1 fruit fly cellular context compared by ENCODE assay signal in genomic region chrX:15887247-15887616, dm6.
TF ChIP-seq lines count a peak whose summit lies in the region.

Gene tay (minus strand): TSS chrX:15887311.

TF ChIP-seq in whole organism, embryonic, 481 proteins besides CTCF, POLR2A, EP300 and RAD21 (continued from another document and continues in another):
- TF ChIP-seq bsh (GFP tag; optimal IDR thresholded peaks at IDR 0.05; lab: Kevin White, UChicago) (no peak), Hmr (GFP tag; optimal IDR thresholded peaks at IDR 0.05; lab: Kevin White, UChicago) (no peak), Drgx (GFP tag; IDR thresholded peaks at IDR 0.05; lab: Robert Waterston, UW) (no peak), NC2β (GFP tag; optimal IDR thresholded peaks at IDR 0.05; lab: Kevin White, UChicago) (peak; percentile 8), CG13624 (GFP tag; optimal IDR thresholded peaks at IDR 0.05; lab: Kevin White, UChicago) (no peak), CG32772 (GFP tag; IDR thresholded peaks at IDR 0.05; lab: Robert Waterston, UW) (no peak), CG16863 (GFP tag; optimal IDR thresholded peaks at IDR 0.05; lab: Kevin White, UChicago) (no peak), CG12299 (tag; optimal IDR thresholded peaks at IDR 0.05; lab: Kevin White, UChicago) (peak; percentile 1), lmd (GFP tag; IDR thresholded peaks at IDR 0.05; lab: Robert Waterston, UW) (no peak; the same call in 1 of the 2 replicates), pho (GFP tag; optimal IDR thresholded peaks at IDR 0.05; lab: Kevin White, UChicago) (no peak), CG15601 (tag; optimal IDR thresholded peaks at IDR 0.05; lab: Kevin White, UChicago) (no peak), Scr (GFP tag; IDR thresholded peaks at IDR 0.05; lab: Robert Waterston, UW; ENCODE audit: partially characterized antibody) (peak; percentile 63), CG9437 (GFP tag; optimal IDR thresholded peaks at IDR 0.05; lab: Kevin White, UChicago) (no peak), CG18476 (GFP tag; optimal IDR thresholded peaks at IDR 0.05; lab: Kevin White, UChicago) (no peak), Fer3 (tag; optimal IDR thresholded peaks at IDR 0.05; lab: Kevin White, UChicago) (no peak), otp (GFP tag; IDR thresholded peaks at IDR 0.05; lab: Robert Waterston, UW) (no peak), Sox100B (GFP tag; optimal IDR thresholded peaks at IDR 0.05; lab: Kevin White, UChicago) (no peak), CG9727 (GFP tag; optimal IDR thresholded peaks at IDR 0.05; lab: Kevin White, UChicago) (no peak), onecut (GFP tag; IDR thresholded peaks at IDR 0.05; lab: Robert Waterston, UW) (peak; percentile 20; the same call in 1 of the 2 replicates), CG14050 (GFP tag; IDR thresholded peaks at IDR 0.05; lab: Robert Waterston, UW) (no peak), Atf-2 (GFP tag; optimal IDR thresholded peaks at IDR 0.05; lab: Kevin White, UChicago) (no peak), CG7357 (GFP tag; IDR thresholded peaks at IDR 0.05; lab: Robert Waterston, UW) (peak; percentile 99), Blimp-1 (GFP tag; optimal IDR thresholded peaks at IDR 0.05; lab: Kevin White, UChicago) (no peak), CG6791 (GFP tag; IDR thresholded peaks at IDR 0.05; lab: Robert Waterston, UW; ENCODE audit: partially characterized antibody) (peak; percentile 64; the same call in 2 of the 3 replicates), gsb-n (tag; optimal IDR thresholded peaks at IDR 0.05; lab: Kevin White, UChicago) (no peak), CG9932 (GFP tag; IDR thresholded peaks at IDR 0.05; lab: Robert Waterston, UW) (no peak; the same call in 1 of the 2 replicates), nmo (GFP tag; optimal IDR thresholded peaks at IDR 0.05; lab: Kevin White, UChicago) (peak; percentile 39), wdn (GFP tag; IDR thresholded peaks at IDR 0.05; lab: Robert Waterston, UW) (no peak), sob (GFP tag; IDR thresholded peaks at IDR 0.05; lab: Robert Waterston, UW) (0 out of 2 replicates have a peak, but pooled peaks have one; percentile 32), org-1 (GFP tag; optimal IDR thresholded peaks at IDR 0.05; lab: Kevin White, UChicago) (no peak), Sry-δ (GFP tag; optimal IDR thresholded peaks at IDR 0.05; lab: Kevin White, UChicago) (peak; percentile 91), ranshi (GFP tag; IDR thresholded peaks at IDR 0.05; lab: Robert Waterston, UW) (no peak), toy (GFP tag; IDR thresholded peaks at IDR 0.05; lab: Robert Waterston, UW) (no peak), CG14860 (GFP tag; IDR thresholded peaks at IDR 0.05; lab: Robert Waterston, UW; ENCODE audit: partially characterized antibody) (no peak; the same call in 2 of the 3 replicates), nau (GFP tag; optimal IDR thresholded peaks at IDR 0.05; lab: Kevin White, UChicago) (no peak), Hr51 (GFP tag; optimal IDR thresholded peaks at IDR 0.05; lab: Kevin White, UChicago) (no peak), CG6272 (GFP tag; IDR thresholded peaks at IDR 0.05; lab: Robert Waterston, UW) (no peak), zfh1 (GFP tag; IDR thresholded peaks at IDR 0.05; lab: Robert Waterston, UW) (no peak), usp (GFP tag; optimal IDR thresholded peaks at IDR 0.05; lab: Kevin White, UChicago) (no peak), CG5180 (GFP tag; optimal IDR thresholded peaks at IDR 0.05; lab: Kevin White, UChicago) (no peak), ab (GFP tag; optimal IDR thresholded peaks at IDR 0.05; lab: Kevin White, UChicago) (no peak), oc (tag; optimal IDR thresholded peaks at IDR 0.05; lab: Kevin White, UChicago) (no peak), eve (GFP tag; optimal IDR thresholded peaks at IDR 0.05; lab: Kevin White, UChicago) (no peak), MBD-R2 (GFP tag; IDR thresholded peaks at IDR 0.05; lab: Robert Waterston, UW) (0 out of 2 replicates have a peak, but pooled peaks have one; percentile 8), Gsc (GFP tag; IDR thresholded peaks at IDR 0.05; lab: Robert Waterston, UW) (no peak), ATbp (GFP tag; optimal IDR thresholded peaks at IDR 0.05; lab: Kevin White, UChicago) (no peak), CG1832 (GFP tag; optimal IDR thresholded peaks at IDR 0.05; lab: Kevin White, UChicago) (no peak), CoRest (tag; optimal IDR thresholded peaks at IDR 0.05; lab: Kevin White, UChicago) (no peak), ewg (GFP tag; optimal IDR thresholded peaks at IDR 0.05; lab: Kevin White, UChicago) (no peak), Dref (GFP tag; IDR thresholded peaks at IDR 0.05; lab: Robert Waterston, UW) (peak; percentile 81), al (GFP tag; IDR thresholded peaks at IDR 0.05; lab: Robert Waterston, UW) (0 out of 2 replicates have a peak, but pooled peaks have one; percentile 11), dysf (GFP tag; IDR thresholded peaks at IDR 0.05; lab: Robert Waterston, UW) (no peak), CG10543 (GFP tag; optimal IDR thresholded peaks at IDR 0.05; lab: Kevin White, UChicago) (no peak), tap (tag; optimal IDR thresholded peaks at IDR 0.05; lab: Kevin White, UChicago) (no peak), unpg (GFP tag; optimal IDR thresholded peaks at IDR 0.05; lab: Kevin White, UChicago) (no peak), CG13296 (GFP tag; optimal IDR thresholded peaks at IDR 0.05; lab: Kevin White, UChicago) (no peak), PHDP (tag; optimal IDR thresholded peaks at IDR 0.05; lab: Kevin White, UChicago) (no peak), sna (GFP tag; IDR thresholded peaks at IDR 0.05; lab: Robert Waterston, UW; ENCODE audit: partially characterized antibody) (peak; percentile 34; the same call in 1 of the 2 replicates), en (GFP tag; optimal IDR thresholded peaks at IDR 0.05; lab: Kevin White, UChicago) (no peak), ac (GFP tag; optimal IDR thresholded peaks at IDR 0.05; lab: Kevin White, UChicago) (no peak), CG10959 (GFP tag; IDR thresholded peaks at IDR 0.05; lab: Robert Waterston, UW) (no peak), pita (GFP tag; optimal IDR thresholded peaks at IDR 0.05; lab: Kevin White, UChicago) (no peak), stc (GFP tag; IDR thresholded peaks at IDR 0.05; lab: Robert Waterston, UW) (no peak), CG4854 (GFP tag; optimal IDR thresholded peaks at IDR 0.05; lab: Kevin White, UChicago) (no peak), CG10209 (GFP tag; optimal IDR thresholded peaks at IDR 0.05; lab: Kevin White, UChicago) (no peak), Six4 (GFP tag; optimal IDR thresholded peaks at IDR 0.05; lab: Kevin White, UChicago) (no peak), gt (GFP tag; IDR thresholded peaks at IDR 0.05; lab: Robert Waterston, UW) (no peak), Atf3 (GFP tag; optimal IDR thresholded peaks at IDR 0.05; lab: Kevin White, UChicago) (no peak), CG1647 (GFP tag; optimal IDR thresholded peaks at IDR 0.05; lab: Kevin White, UChicago) (no peak), CG12236 (GFP tag; optimal IDR thresholded peaks at IDR 0.05; lab: Kevin White, UChicago) (no peak), CG17385 (GFP tag; optimal IDR thresholded peaks at IDR 0.05; lab: Kevin White, UChicago) (no peak), tx (GFP tag; optimal IDR thresholded peaks at IDR 0.05; lab: Kevin White, UChicago) (no peak), wor (GFP tag; IDR thresholded peaks at IDR 0.05; lab: Robert Waterston, UW) (no peak), sr (GFP tag; IDR thresholded peaks at IDR 0.05; lab: Robert Waterston, UW) (no peak), Lpt (GFP tag; optimal IDR thresholded peaks at IDR 0.05; lab: Kevin White, UChicago) (no peak), aop (GFP tag; IDR thresholded peaks at IDR 0.05; lab: Robert Waterston, UW) (no peak), CG13424 (tag; optimal IDR thresholded peaks at IDR 0.05; lab: Kevin White, UChicago) (no peak), Camta (GFP tag; optimal IDR thresholded peaks at IDR 0.05; lab: Kevin White, UChicago) (no peak), CG8478 (optimal IDR thresholded peaks at IDR 0.05; lab: Kevin White, UChicago) (no peak), CG18764 (GFP tag; optimal IDR thresholded peaks at IDR 0.05; lab: Kevin White, UChicago) (no peak), CG11723 (GFP tag; optimal IDR thresholded peaks at IDR 0.05; lab: Kevin White, UChicago) (peak; percentile 20), tll (GFP tag; optimal IDR thresholded peaks at IDR 0.05; lab: Kevin White, UChicago) (no peak), Doc2 (GFP tag; IDR thresholded peaks at IDR 0.05; lab: Robert Waterston, UW) (no peak), CG17829 (tag; optimal IDR thresholded peaks at IDR 0.05; lab: Kevin White, UChicago) (no peak), yki (optimal IDR thresholded peaks at IDR 0.05; lab: Kevin White, UChicago) (no peak), CG8765 (GFP tag; IDR thresholded peaks at IDR 0.05; lab: Robert Waterston, UW) (no peak), Dek (tag; optimal IDR thresholded peaks at IDR 0.05; lab: Kevin White, UChicago) (no peak), abd-A (tag; optimal IDR thresholded peaks at IDR 0.05; lab: Kevin White, UChicago) (no peak), Dp (GFP tag; optimal IDR thresholded peaks at IDR 0.05; lab: Kevin White, UChicago) (peak; percentile 6), fd64A (GFP tag; optimal IDR thresholded peaks at IDR 0.05; lab: Kevin White, UChicago) (no peak), cwo (GFP tag; optimal IDR thresholded peaks at IDR 0.05; lab: Kevin White, UChicago) (no peak), CG34422 (GFP tag; IDR thresholded peaks at IDR 0.05; lab: Robert Waterston, UW) (no peak), CG2199 (GFP tag; IDR thresholded peaks at IDR 0.05; lab: Robert Waterston, UW) (peak; percentile 55; the same call in 2 of the 3 replicates), shn (GFP tag; optimal IDR thresholded peaks at IDR 0.05; lab: Kevin White, UChicago) (no peak), CG13894 (tag; optimal IDR thresholded peaks at IDR 0.05; lab: Kevin White, UChicago) (peak; percentile 58), CG5953 (GFP tag; IDR thresholded peaks at IDR 0.05; lab: Robert Waterston, UW) (no peak), dpn (GFP tag; optimal IDR thresholded peaks at IDR 0.05; lab: Kevin White, UChicago) (no peak), ci (GFP tag; IDR thresholded peaks at IDR 0.05; lab: Robert Waterston, UW) (no peak), CG15269 (tag; optimal IDR thresholded peaks at IDR 0.05; lab: Kevin White, UChicago) (no peak), row (GFP tag; IDR thresholded peaks at IDR 0.05; lab: Robert Waterston, UW) (peak; percentile 79), CG31224 (GFP tag; IDR thresholded peaks at IDR 0.05; lab: Robert Waterston, UW) (no peak), CG12391 (tag; optimal IDR thresholded peaks at IDR 0.05; lab: Kevin White, UChicago) (no peak), BtbVII (GFP tag; optimal IDR thresholded peaks at IDR 0.05; lab: Kevin White, UChicago) (no peak), CG32767 (GFP tag; IDR thresholded peaks at IDR 0.05; lab: Robert Waterston, UW) (no peak), scrt (GFP tag; optimal IDR thresholded peaks at IDR 0.05; lab: Kevin White, UChicago) (no peak), MTF-1 (GFP tag; optimal IDR thresholded peaks at IDR 0.05; lab: Kevin White, UChicago; ENCODE audit: borderline replicate concordance) (no peak), CG18619 (GFP tag; optimal IDR thresholded peaks at IDR 0.05; lab: Kevin White, UChicago) (no peak), vfl (GFP tag; optimal IDR thresholded peaks at IDR 0.05; lab: Kevin White, UChicago) (no peak), Fer2 (tag; optimal IDR thresholded peaks at IDR 0.05; lab: Kevin White, UChicago) (no peak), CG11696 (GFP tag; IDR thresholded peaks at IDR 0.05; lab: Robert Waterston, UW) (no peak), cato (GFP tag; optimal IDR thresholded peaks at IDR 0.05; lab: Kevin White, UChicago; ENCODE audit: borderline replicate concordance) (no peak), CG9215 (GFP tag; IDR thresholded peaks at IDR 0.05; lab: Robert Waterston, UW) (no peak), ara (GFP tag; IDR thresholded peaks at IDR 0.05; lab: Robert Waterston, UW) (no peak), CG17612 (GFP tag; IDR thresholded peaks at IDR 0.05; lab: Robert Waterston, UW) (no peak), CG6854 (GFP tag; optimal IDR thresholded peaks at IDR 0.05; lab: Kevin White, UChicago) (no peak), NK7.1 (GFP tag; optimal IDR thresholded peaks at IDR 0.05; lab: Kevin White, UChicago) (no peak), CG34224 (GFP tag; IDR thresholded peaks at IDR 0.05; lab: Robert Waterston, UW; ENCODE audit: partially characterized antibody) (peak; percentile 28; the same call in 1 of the 3 replicates), Tbp (GFP tag; optimal IDR thresholded peaks at IDR 0.05; lab: Kevin White, UChicago) (no peak), emc (GFP tag; optimal IDR thresholded peaks at IDR 0.05; lab: Kevin White, UChicago) (no peak), Sin3A (optimal IDR thresholded peaks at IDR 0.05; lab: Kevin White, UChicago) (no peak), CG2889 (GFP tag; IDR thresholded peaks at IDR 0.05; lab: Robert Waterston, UW) (no peak), CG10431 (GFP tag; optimal IDR thresholded peaks at IDR 0.05; lab: Kevin White, UChicago) (no peak), CG8281 (tag; optimal IDR thresholded peaks at IDR 0.05; lab: Kevin White, UChicago) (no peak), h (optimal IDR thresholded peaks at IDR 0.05; lab: Kevin White, UChicago) (no peak), Trl (optimal IDR thresholded peaks at IDR 0.05; lab: Kevin White, UChicago) (no peak), Trl (GFP tag; optimal IDR thresholded peaks at IDR 0.05; lab: Kevin White, UChicago) (no peak), CG2116 (GFP tag; optimal IDR thresholded peaks at IDR 0.05; lab: Kevin White, UChicago) (peak; percentile 42), BEAF-32 (GFP tag; optimal IDR thresholded peaks at IDR 0.05; lab: Kevin White, UChicago) (peak; percentile 81), kah (GFP tag; optimal IDR thresholded peaks at IDR 0.05; lab: Kevin White, UChicago) (no peak), CG10979 (tag; optimal IDR thresholded peaks at IDR 0.05; lab: Kevin White, UChicago) (no peak), Hand (GFP tag; optimal IDR thresholded peaks at IDR 0.05; lab: Kevin White, UChicago) (no peak), zf30C (GFP tag; optimal IDR thresholded peaks at IDR 0.05; lab: Kevin White, UChicago) (peak; percentile 38), CG5245 (GFP tag; optimal IDR thresholded peaks at IDR 0.05; lab: Kevin White, UChicago) (no peak), CG12155 (GFP tag; optimal IDR thresholded peaks at IDR 0.05; lab: Kevin White, UChicago) (no peak), CG15479 (GFP tag; optimal IDR thresholded peaks at IDR 0.05; lab: Kevin White, UChicago) (no peak), CG11456 (GFP tag; IDR thresholded peaks at IDR 0.05; lab: Robert Waterston, UW) (no peak), az2 (GFP tag; optimal IDR thresholded peaks at IDR 0.05; lab: Kevin White, UChicago) (no peak), Doc3 (GFP tag; IDR thresholded peaks at IDR 0.05; lab: Robert Waterston, UW; ENCODE audit: partially characterized antibody) (no peak)
